Worm (Caenorhabditis elegans) whole organism, midembryonic: ENCODE measurements around the gene wdr-5.2.

Source experiments
- flt-1 ChIP-seq: fragments of 200-800 bp; sonication (Bioruptor generic); IDR thresholded peaks from 2 replicates; pipeline ENCODE4 v1.3.6; 2022; ENCODE audit warnings: missing genetic modification characterization, missing compliant biosample characterization
- tab-1 ChIP-seq: fragments of 200-800 bp; sonication (Bioruptor generic); IDR thresholded peaks from 2 replicates; pipeline ENCODE4 v1.3.6; 2022; ENCODE audit warnings: missing genetic modification characterization, missing compliant biosample characterization

DNA sequence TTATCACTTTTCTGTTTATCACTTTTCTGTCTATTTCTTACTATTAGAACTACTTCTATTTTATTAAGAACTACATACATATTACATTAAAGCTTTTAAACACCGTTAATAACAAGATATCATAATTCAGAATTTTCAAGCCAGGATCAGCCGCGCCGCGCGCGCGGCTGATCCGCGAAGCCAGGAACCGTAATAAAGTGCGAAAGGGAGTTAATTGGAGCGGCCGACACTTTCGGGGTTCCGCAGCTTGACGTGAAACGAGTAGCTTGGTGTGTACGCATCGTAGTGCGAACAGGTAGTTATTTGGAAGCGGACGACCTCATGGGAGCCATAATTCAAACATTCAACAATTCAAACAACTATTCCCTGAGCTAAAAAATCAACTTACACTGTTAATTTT lies 5.1 kb downstream of the wdr-5.2 start:
- TF ChIP-seq flt-1 (GFP tag; lab: Robert Waterston, UW) (no peak), tab-1 (no peak)
